Worm (Caenorhabditis elegans): ENCODE measurements around the gene jmjd-3.2.

jmjd-3.2 gene

DNA sequence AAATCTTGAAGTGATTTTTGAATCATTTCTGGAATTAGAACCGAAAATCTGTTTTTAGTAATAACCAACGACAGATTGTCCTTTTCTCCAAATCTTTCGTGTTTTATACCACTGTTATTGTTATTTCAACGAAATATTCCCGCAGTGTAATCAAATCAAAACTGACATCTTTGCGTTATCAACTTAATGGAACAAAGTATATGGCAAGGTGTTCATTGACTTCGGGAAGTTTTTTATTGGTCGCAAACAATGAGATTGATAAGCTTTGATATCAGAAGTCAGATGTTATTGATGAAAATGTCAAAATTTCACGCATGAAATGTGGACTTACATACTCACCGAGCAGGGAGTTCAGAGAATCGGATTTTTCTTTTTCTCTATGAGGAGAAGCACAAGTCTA is 23.3 kb upstream of the jmjd-3.2 start, which contains the start of gene F23D12.11:
Gene F23D12.11, minus strand, starts transcription at position 79 of the 400 bp plus-strand sequence.
- TF ChIP-seq pha-4 (tag; optimal IDR thresholded peaks at IDR 0.05) (no peak), gei-17 (GFP tag; optimal IDR thresholded peaks at IDR 0.05) (no peak), nfya-2 (GFP tag; IDR thresholded peaks at IDR 0.05) (no peak), rpc-1 (optimal IDR thresholded peaks at IDR 0.05) (no peak), rpc-1 (tag; optimal IDR thresholded peaks at IDR 0.05) (no peak), ama-1 (optimal IDR thresholded peaks at IDR 0.05) (no peak), ama-1 (GFP tag; optimal IDR thresholded peaks at IDR 0.05) (no peak), attf-5 (GFP tag; optimal IDR thresholded peaks at IDR 0.05) (no peak), ceh-79 (tag; optimal IDR thresholded peaks at IDR 0.05) (no peak), ceh-40 (GFP tag; IDR thresholded peaks at IDR 0.05) (no peak), F57C9.4 (tag; optimal IDR thresholded peaks at IDR 0.05) (no peak), F33H1.4 (GFP tag; IDR thresholded peaks at IDR 0.05) (no peak), F52B5.7 (tag; optimal IDR thresholded peaks at IDR 0.05) (no peak), F37B4.10 (GFP tag; IDR thresholded peaks at IDR 0.05) (no peak), lin-35 (GFP tag; optimal IDR thresholded peaks at IDR 0.05) (no peak), Y67H2A.10 (GFP tag; conservative IDR thresholded peaks at IDR 0.05) (no peak), hmg-1.2 (GFP tag; IDR thresholded peaks at IDR 0.05) (no peak), F22D6.2 (tag; optimal IDR thresholded peaks at IDR 0.05) (no peak), B0035.1 (tag; optimal IDR thresholded peaks at IDR 0.05) (no peak), snpc-4 (GFP tag; optimal IDR thresholded peaks at IDR 0.05) (no peak), snpc-4 (tag; optimal IDR thresholded peaks at IDR 0.05) (no peak), ztf-25 (GFP tag; IDR thresholded peaks at IDR 0.05) (no peak)

DNA sequence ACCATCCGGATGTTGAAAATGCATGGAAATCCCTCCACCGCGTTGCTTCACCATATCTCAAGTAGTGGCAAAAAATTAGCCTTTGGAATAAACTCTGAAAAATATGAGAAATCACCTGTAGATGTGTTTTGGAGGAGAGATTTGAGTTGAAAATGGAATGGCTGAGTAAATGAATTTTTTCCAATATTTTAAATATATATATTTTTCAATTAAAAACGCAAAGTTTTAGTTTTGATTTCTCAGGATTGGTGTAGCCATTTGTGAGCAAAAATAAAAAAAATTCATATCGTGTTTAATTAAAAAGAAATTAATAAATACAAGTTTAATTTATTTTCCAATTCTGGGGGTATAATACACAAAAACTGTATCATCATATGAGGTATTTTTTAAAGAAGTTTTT is 20.0 kb upstream of the jmjd-3.2 start, which contains the start of gene F23D12.1:
Gene F23D12.1, minus strand, starts transcription at position 101 of the 400 bp plus-strand sequence.
- TF ChIP-seq K12H6.12 (tag; optimal IDR thresholded peaks at IDR 0.05) (no peak), lin-54 (GFP tag; optimal IDR thresholded peaks at IDR 0.05) (no peak), dox-1 (GFP tag; IDR thresholded peaks at IDR 0.05) (no peak), somi-1 (GFP tag; optimal IDR thresholded peaks at IDR 0.05) (no peak), ztf-18 (tag; optimal IDR thresholded peaks at IDR 0.05) (no peak), mel-28 (tag; optimal IDR thresholded peaks at IDR 0.05; ENCODE audit: borderline replicate concordance) (no peak), zim-3 (tag; optimal IDR thresholded peaks at IDR 0.05) (no peak), ccch-3 (GFP tag; optimal IDR thresholded peaks at IDR 0.05) (no peak)

DNA sequence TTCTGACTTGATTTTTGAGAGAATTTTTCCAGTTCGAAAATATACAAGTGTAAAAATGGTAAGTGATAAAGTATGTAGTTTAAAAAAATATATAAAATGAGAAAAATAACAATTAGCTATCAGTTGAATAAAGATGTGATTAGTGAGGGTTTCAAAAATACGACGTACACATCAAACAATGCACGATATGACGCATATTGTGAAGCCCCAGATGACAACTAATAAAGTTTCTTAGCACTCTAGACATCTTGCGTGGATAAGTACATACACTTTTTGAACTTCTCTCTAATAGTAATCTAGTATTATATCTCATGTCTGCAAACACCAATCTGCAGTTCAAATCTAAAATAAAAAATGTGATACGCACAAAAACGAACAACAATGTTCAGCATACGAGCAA is 17.6 kb upstream of the jmjd-3.2 start:
- no peak for TF ChIP-seq nfya-2 (GFP tag; IDR thresholded peaks at IDR 0.05)
- no peak for TF ChIP-seq rcor-1 (GFP tag; IDR thresholded peaks at IDR 0.05)
- TF ChIP-seq madf-8 (GFP tag; conservative IDR thresholded peaks at IDR 0.05), result no peak
- TF ChIP-seq nhr-120 (GFP tag; IDR thresholded peaks at IDR 0.05), result no peak
- TF ChIP-seq lag-1 (GFP tag; IDR thresholded peaks at IDR 0.05), result no peak
- TF ChIP-seq ztf-25 (GFP tag; IDR thresholded peaks at IDR 0.05), result no peak
- TF ChIP-seq ceh-100 (GFP tag; IDR thresholded peaks at IDR 0.05), result no peak
- TF ChIP-seq B0261.1 (tag; optimal IDR thresholded peaks at IDR 0.05), result no peak
- TF ChIP-seq mes-4 (tag; optimal IDR thresholded peaks at IDR 0.05), result no peak
- TF ChIP-seq tbp1 (GFP tag; optimal IDR thresholded peaks at IDR 0.05), result no peak
- no peak for TF ChIP-seq zfh-2 (GFP tag; conservative IDR thresholded peaks at IDR 0.05)
- TF ChIP-seq dox-1 (GFP tag; IDR thresholded peaks at IDR 0.05), result no peak
- TF ChIP-seq lsl-1 (GFP tag; optimal IDR thresholded peaks at IDR 0.05), result no peak
- no peak for TF ChIP-seq repo-1 (tag; optimal IDR thresholded peaks at IDR 0.05)
- TF ChIP-seq F33H1.4 (GFP tag; IDR thresholded peaks at IDR 0.05), result no peak
- no peak for TF ChIP-seq unc-130 (GFP tag; optimal IDR thresholded peaks at IDR 0.05)
- no peak for TF ChIP-seq B0035.1 (tag; optimal IDR thresholded peaks at IDR 0.05)
